Worm (Caenorhabditis elegans): ENCODE results near the gene K02C4.2.

K02C4.2 gene

DNA sequence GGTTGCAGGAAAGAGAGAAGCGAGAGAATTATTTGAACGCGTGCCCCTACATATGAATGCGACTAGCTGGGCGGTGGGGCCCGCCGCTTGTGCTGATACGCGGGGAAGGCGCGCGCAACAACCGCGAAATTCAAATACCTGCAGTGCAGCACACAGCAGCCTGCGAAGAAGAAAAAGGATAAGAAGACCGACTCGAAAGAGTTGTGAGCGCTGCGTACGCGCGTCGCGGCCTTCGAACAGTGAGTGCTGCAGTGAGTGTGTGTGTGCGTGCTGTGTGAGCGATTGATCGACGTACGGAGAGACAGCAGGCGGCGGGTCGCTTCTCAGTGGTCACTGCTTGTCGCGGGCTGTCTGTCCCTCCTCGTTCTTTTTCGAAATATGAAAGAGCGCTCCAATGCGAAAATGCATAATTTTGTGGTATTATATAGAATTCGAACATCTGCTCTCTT lies 47.3 kb upstream of the K02C4.2 start (continued):
- no peak for TF ChIP-seq snpc-1.3 (tag; optimal IDR thresholded peaks at IDR 0.05; ENCODE audit: insufficient read depth)
- no peak for TF ChIP-seq bed-1 (GFP tag; IDR thresholded peaks at IDR 0.05)
- peak; percentile 72 for TF ChIP-seq attf-3 (GFP tag; conservative IDR thresholded peaks at IDR 0.05)
- TF ChIP-seq sptf-2 (GFP tag; optimal IDR thresholded peaks at IDR 0.05) = peak; percentile 18
- TF ChIP-seq Y56A3A.18 (GFP tag; IDR thresholded peaks at IDR 0.05) = no peak
- TF ChIP-seq B0035.1 (tag; optimal IDR thresholded peaks at IDR 0.05) = peak; percentile 52
- no peak for TF ChIP-seq pha-4 (tag; optimal IDR thresholded peaks at IDR 0.05)
- TF ChIP-seq somi-1 (GFP tag; optimal IDR thresholded peaks at IDR 0.05) = peak; percentile 86
- TF ChIP-seq chd-7 (tag; optimal IDR thresholded peaks at IDR 0.05) = peak; percentile 91
- TF ChIP-seq K12H6.12 (tag; optimal IDR thresholded peaks at IDR 0.05) = peak; percentile 98
- TF ChIP-seq madf-8 (GFP tag; conservative IDR thresholded peaks at IDR 0.05) = 0 out of 2 replicates have a peak, but pooled peaks have one; percentile 14
- TF ChIP-seq T07F8.4 (tag; optimal IDR thresholded peaks at IDR 0.05) = peak; percentile 46
- no peak for TF ChIP-seq ztf-25 (GFP tag; IDR thresholded peaks at IDR 0.05)
- TF ChIP-seq nhr-80 (tag; optimal IDR thresholded peaks at IDR 0.05) = peak; percentile 98
- TF ChIP-seq gei-17 (GFP tag; optimal IDR thresholded peaks at IDR 0.05) = peak; percentile 76
- TF ChIP-seq hrde-1 (tag; optimal IDR thresholded peaks at IDR 0.05; ENCODE audit: borderline replicate concordance) = no peak
- TF ChIP-seq D2030.7 (GFP tag; IDR thresholded peaks at IDR 0.05) = no peak
- TF ChIP-seq C06A6.2 (GFP tag; conservative IDR thresholded peaks at IDR 0.05) = peak; percentile 74
- TF ChIP-seq repo-1 (tag; optimal IDR thresholded peaks at IDR 0.05) = peak; percentile 83
- TF ChIP-seq tbp1 (GFP tag; optimal IDR thresholded peaks at IDR 0.05) = peak; percentile 64
- no peak for TF ChIP-seq nhr-120 (GFP tag; IDR thresholded peaks at IDR 0.05)
- no peak for TF ChIP-seq mel-28 (tag; optimal IDR thresholded peaks at IDR 0.05; ENCODE audit: borderline replicate concordance)
- 0 out of 2 replicates have a peak, but pooled peaks have one; percentile 21 for TF ChIP-seq cebp-2 (GFP tag; IDR thresholded peaks at IDR 0.05)
- TF ChIP-seq madf-6 (GFP tag; IDR thresholded peaks at IDR 0.05) = peak; percentile 38; the same call in 1 of the 2 replicates
- peak; percentile 90 for TF ChIP-seq B0336.3 (GFP tag; IDR thresholded peaks at IDR 0.05)
- TF ChIP-seq sea-2 (GFP tag; IDR thresholded peaks at IDR 0.05) = 0 out of 2 replicates have a peak, but pooled peaks have one; percentile 79
- TF ChIP-seq nfyb-1 (GFP tag; IDR thresholded peaks at IDR 0.05) = peak; percentile 95
- peak; percentile 81 for TF ChIP-seq F52B5.7 (tag; optimal IDR thresholded peaks at IDR 0.05)
- TF ChIP-seq K11D2.4 (GFP tag; IDR thresholded peaks at IDR 0.05) = peak; percentile 93
- peak; percentile 70 for TF ChIP-seq F22D6.2 (tag; optimal IDR thresholded peaks at IDR 0.05)
- peak; percentile 56; the same call in 1 of the 2 replicates for TF ChIP-seq Y95B8A.8 (GFP tag; IDR thresholded peaks at IDR 0.05)
- TF ChIP-seq ccch-3 (GFP tag; optimal IDR thresholded peaks at IDR 0.05) = no peak
- TF ChIP-seq ets-4 (GFP tag; optimal IDR thresholded peaks at IDR 0.05) = peak; percentile 15
- TF ChIP-seq dpl-1 (GFP tag; optimal IDR thresholded peaks at IDR 0.05) = no peak
- no peak for TF ChIP-seq egl-44 (GFP tag; IDR thresholded peaks at IDR 0.05)
- peak; percentile 98 for TF ChIP-seq attf-5 (GFP tag; optimal IDR thresholded peaks at IDR 0.05)
- TF ChIP-seq snpc-3.4 (tag; optimal IDR thresholded peaks at IDR 0.05) = peak; percentile 17
- TF ChIP-seq atf-7 (tag; optimal IDR thresholded peaks at IDR 0.05) = peak; percentile 83
- TF ChIP-seq zim-3 (tag; optimal IDR thresholded peaks at IDR 0.05) = peak; percentile 47
- TF ChIP-seq ceh-79 (tag; optimal IDR thresholded peaks at IDR 0.05) = no peak
- TF ChIP-seq egrh-3 (GFP tag; IDR thresholded peaks at IDR 0.05) = peak; percentile 88
- TF ChIP-seq nhr-90 (tag; optimal IDR thresholded peaks at IDR 0.05) = peak; percentile 72
- peak; percentile 68 for TF ChIP-seq unc-62 (GFP tag; optimal IDR thresholded peaks at IDR 0.05)
- TF ChIP-seq tbx-9 (tag; optimal IDR thresholded peaks at IDR 0.05; ENCODE audit: borderline replicate concordance) = no peak
- no peak for TF ChIP-seq bed-2 (GFP tag; IDR thresholded peaks at IDR 0.05)
- peak; percentile 100 for TF ChIP-seq zfh-2 (GFP tag; conservative IDR thresholded peaks at IDR 0.05)
- no peak for TF ChIP-seq aptf-2 (GFP tag; conservative IDR thresholded peaks at IDR 0.05)
- no peak for TF ChIP-seq fkh-3 (tag; optimal IDR thresholded peaks at IDR 0.05)
- TF ChIP-seq die-1 (tag; optimal IDR thresholded peaks at IDR 0.05) = peak; percentile 65

All from whole organism, young adult.